Fruit fly (Drosophila melanogaster) whole organism, embryonic: ENCODE data around the gene CG18661.

ENCODE experiments used
- CG10267 ChIP-seq: fragments of 200-800 bp; sonication (Bioruptor generic); optimal IDR thresholded peaks from 2 replicates; lab custom pipeline; 2018; ENCODE audit warnings: missing biosample characterization, mild to moderate bottlenecking, missing genetic modification characterization, moderate library complexity
- CG10543 ChIP-seq: fragments of 200-800 bp; sonication (Bioruptor generic); optimal IDR thresholded peaks from 3 replicates; lab custom pipeline; 2017; ENCODE audit warnings: missing biosample characterization, mild to moderate bottlenecking, missing genetic modification characterization, moderate library complexity
- CG11093 ChIP-seq: fragments of 200-800 bp; sonication (Bioruptor generic); IDR thresholded peaks from 3 replicates; pipeline ENCODE4 v1.3.6; 2022; ENCODE audit warnings: missing biosample characterization, missing genetic modification characterization
- CG12659 ChIP-seq: fragments of 200-800 bp; sonication (Bioruptor generic); optimal IDR thresholded peaks from 3 replicates; lab custom pipeline; 2017; ENCODE audit warnings: mild to moderate bottlenecking, missing biosample characterization, missing genetic modification reagents, missing genetic modification characterization
- CG13123 ChIP-seq: fragments of 200-800 bp; sonication (Bioruptor generic); optimal IDR thresholded peaks from 2 replicates; lab custom pipeline; 2016; ENCODE audit warnings: missing biosample characterization, missing genetic modification characterization
- CG15514 ChIP-seq: fragments of 200-800 bp; sonication (Bioruptor generic); optimal IDR thresholded peaks from 3 replicates; lab custom pipeline; 2017; ENCODE audit warnings: missing biosample characterization, missing genetic modification characterization, mild to moderate bottlenecking, moderate library complexity, missing genetic modification reagents
- CG16779 ChIP-seq: fragments of 200-800 bp; sonication (Bioruptor generic); IDR thresholded peaks from 2 replicates; pipeline ENCODE4 v1.3.6; 2022; ENCODE audit warnings: missing biosample characterization, missing genetic modification characterization
- CG16813 ChIP-seq: fragments of 200-800 bp; sonication (Bioruptor generic); IDR thresholded peaks from 3 replicates; pipeline ENCODE4 v1.3.6; 2022; ENCODE audit warnings: missing biosample characterization, missing genetic modification characterization; ENCODE audit not compliant: partially characterized antibody
- CG2875 ChIP-seq: fragments of 200-800 bp; sonication (Bioruptor generic); optimal IDR thresholded peaks from 2 replicates; lab custom pipeline; 2017; ENCODE audit warnings: missing biosample characterization, mild to moderate bottlenecking, missing genetic modification characterization, missing genetic modification reagents
- CG30431 ChIP-seq: fragments of 200-800 bp; sonication (Bioruptor generic); optimal IDR thresholded peaks from 2 replicates; lab custom pipeline; 2017; ENCODE audit warnings: missing biosample characterization, missing genetic modification characterization
- CG3065 ChIP-seq: fragments of 200-800 bp; sonication (Bioruptor generic); optimal IDR thresholded peaks from 2 replicates; lab custom pipeline; 2016; ENCODE audit warnings: missing biosample characterization, missing genetic modification characterization
- CG32767 ChIP-seq: fragments of 200-800 bp; sonication (Bioruptor generic); IDR thresholded peaks from 2 replicates; pipeline ENCODE4 v1.3.6; 2022; ENCODE audit warnings: missing biosample characterization, missing genetic modification characterization
- CG33213 ChIP-seq: fragments of 200-800 bp; sonication (Bioruptor generic); optimal IDR thresholded peaks from 3 replicates; lab custom pipeline; 2016; ENCODE audit warnings: missing biosample characterization, missing genetic modification characterization
- CG33557 ChIP-seq: fragments of 200-800 bp; sonication (Bioruptor generic); optimal IDR thresholded peaks from 2 replicates; lab custom pipeline; 2019; ENCODE audit warnings: missing biosample characterization, mild to moderate bottlenecking, missing genetic modification characterization, moderate library complexity
- CG34224 ChIP-seq: fragments of 200-800 bp; sonication (Bioruptor generic); IDR thresholded peaks from 3 replicates; pipeline ENCODE4 v1.3.6; 2022; ENCODE audit warnings: missing biosample characterization, missing genetic modification characterization; ENCODE audit not compliant: partially characterized antibody
- CG3995 ChIP-seq: fragments of 200-800 bp; sonication (Bioruptor generic); optimal IDR thresholded peaks from 3 replicates; lab custom pipeline; 2016; ENCODE audit warnings: missing biosample characterization, missing genetic modification characterization
- CG4404 ChIP-seq: fragments of 200-800 bp; sonication (Bioruptor generic); IDR thresholded peaks from 2 replicates; pipeline ENCODE4 v1.3.6; 2022; ENCODE audit warnings: missing biosample characterization, missing genetic modification characterization
- CG4854 ChIP-seq: fragments of 200-800 bp; sonication (Bioruptor generic); optimal IDR thresholded peaks from 2 replicates; lab custom pipeline; 2016; ENCODE audit warnings: missing biosample characterization, missing genetic modification characterization, inconsistent platforms
- CG5953 ChIP-seq: fragments of 200-800 bp; sonication (Bioruptor generic); IDR thresholded peaks from 2 replicates; pipeline ENCODE4 v1.3.6; 2022; ENCODE audit warnings: missing biosample characterization, missing genetic modification characterization
- CG6175 ChIP-seq: fragments of 200-800 bp; sonication (Bioruptor generic); IDR thresholded peaks from 3 replicates; pipeline ENCODE4 v1.3.6; 2022; ENCODE audit warnings: missing biosample characterization, missing genetic modification characterization
- CG6813 ChIP-seq: fragments of 200-800 bp; sonication (Bioruptor generic); optimal IDR thresholded peaks from 2 replicates; lab custom pipeline; 2017; ENCODE audit warnings: missing biosample characterization, missing genetic modification characterization, mild to moderate bottlenecking, moderate library complexity, missing genetic modification reagents
- CG7987 ChIP-seq: fragments of 200-800 bp; sonication (Bioruptor generic); optimal IDR thresholded peaks from 2 replicates; lab custom pipeline; 2018; ENCODE audit warnings: missing biosample characterization, mild to moderate bottlenecking, missing genetic modification characterization, moderate library complexity
- CG9727 ChIP-seq: fragments of 200-800 bp; sonication (Bioruptor generic); optimal IDR thresholded peaks from 3 replicates; lab custom pipeline; 2017; ENCODE audit warnings: missing biosample characterization, mild to moderate bottlenecking, missing genetic modification characterization
- Hmx ChIP-seq: fragments of 200-800 bp; sonication (Bioruptor generic); optimal IDR thresholded peaks from 2 replicates; lab custom pipeline; 2016; ENCODE audit warnings: missing biosample characterization, missing genetic modification characterization
- Kr ChIP-seq: fragments of 200-800 bp; sonication (Bioruptor generic); optimal IDR thresholded peaks from 2 replicates; lab custom pipeline; 2017; ENCODE audit warnings: missing biosample characterization, mild to moderate bottlenecking, missing genetic modification characterization
- Lpt ChIP-seq: fragments of >200 bp; optimal IDR thresholded peaks from 2 replicates; lab custom pipeline; 2018; ENCODE audit warnings: missing biosample characterization, missing genetic modification characterization
- Myb ChIP-seq: fragments of 200-800 bp; sonication (Bioruptor generic); optimal IDR thresholded peaks from 2 replicates; lab custom pipeline; 2016; ENCODE audit warnings: missing biosample characterization, missing genetic modification characterization
- Nf-YA ChIP-seq: fragments of 200-800 bp; sonication (Bioruptor generic); IDR thresholded peaks from 2 replicates; pipeline ENCODE4 v1.3.6; 2022; ENCODE audit warnings: missing biosample characterization, missing genetic modification characterization
- Stat92E ChIP-seq, 3 experiments: fragments of >200 bp in 2 of 3; fragments of 200-800 bp in 1 of 3; sonication (Bioruptor generic) in 1 of 3; optimal IDR thresholded peaks; 2 replicates each; lab custom pipeline; 2017 to 2019; ENCODE audit warnings: missing biosample characterization in 3 of 3, missing genetic modification characterization in 3 of 3, mild to moderate bottlenecking in 1 of 3, moderate library complexity in 1 of 3
- Xrp1 ChIP-seq: fragments of 200-800 bp; sonication (Bioruptor generic); IDR thresholded peaks from 2 replicates; pipeline ENCODE4 v1.3.6; 2022; ENCODE audit warnings: missing biosample characterization, missing genetic modification characterization
- ab ChIP-seq: fragments of 200-800 bp; sonication (Bioruptor generic); optimal IDR thresholded peaks from 2 replicates; lab custom pipeline; 2016; ENCODE audit warnings: missing biosample characterization, missing genetic modification characterization
- ato ChIP-seq: fragments of 200-800 bp; sonication (Bioruptor generic); IDR thresholded peaks from 2 replicates; pipeline ENCODE4 v1.3.6; 2022; ENCODE audit warnings: missing biosample characterization, missing genetic modification characterization; ENCODE audit not compliant: partially characterized antibody
- br ChIP-seq: fragments of >200 bp; optimal IDR thresholded peaks from 2 replicates; lab custom pipeline; 2017
- cg ChIP-seq: fragments of 200-800 bp; sonication (Bioruptor generic); optimal IDR thresholded peaks from 3 replicates; lab custom pipeline; 2019; ENCODE audit warnings: missing biosample characterization, mild to moderate bottlenecking, missing genetic modification characterization, moderate library complexity
- chinmo ChIP-seq: fragments of 200-800 bp; sonication (Bioruptor generic); IDR thresholded peaks from 4 replicates; pipeline ENCODE4 v1.3.6; 2022; ENCODE audit warnings: missing biosample characterization, missing genetic modification characterization; ENCODE audit not compliant: partially characterized antibody
- crol ChIP-seq: fragments of 200-800 bp; sonication (Bioruptor generic); IDR thresholded peaks from 2 replicates; pipeline ENCODE4 v1.3.6; 2022; ENCODE audit warnings: missing biosample characterization, missing genetic modification characterization
- grn ChIP-seq: fragments of 200-800 bp; sonication (Bioruptor generic); optimal IDR thresholded peaks from 3 replicates; lab custom pipeline; 2017; ENCODE audit warnings: missing biosample characterization, missing genetic modification characterization
- gsb-n ChIP-seq: fragments of 200-800 bp; sonication (Bioruptor generic); optimal IDR thresholded peaks from 3 replicates; lab custom pipeline; 2018; ENCODE audit warnings: missing biosample characterization, mild to moderate bottlenecking, missing genetic modification characterization
- hb ChIP-seq: fragments of 200-800 bp; sonication (Bioruptor generic); IDR thresholded peaks from 3 replicates; pipeline ENCODE4 v1.3.6; 2022; ENCODE audit warnings: missing biosample characterization, missing genetic modification characterization; ENCODE audit not compliant: partially characterized antibody
- jing ChIP-seq: fragments of 200-800 bp; sonication (Bioruptor generic); optimal IDR thresholded peaks from 2 replicates; lab custom pipeline; 2018; ENCODE audit warnings: missing biosample characterization, mild to moderate bottlenecking, missing genetic modification characterization
- jumu ChIP-seq: fragments of 200-800 bp; sonication (Bioruptor generic); optimal IDR thresholded peaks from 3 replicates; lab custom pipeline; 2016; ENCODE audit warnings: missing biosample characterization, missing genetic modification characterization
- mld ChIP-seq: fragments of 200-800 bp; sonication (Bioruptor generic); IDR thresholded peaks from 3 replicates; pipeline ENCODE4 v1.3.6; 2022; ENCODE audit warnings: missing biosample characterization, missing genetic modification characterization; ENCODE audit not compliant: partially characterized antibody
- nau ChIP-seq: fragments of 200-800 bp; sonication (Bioruptor generic); optimal IDR thresholded peaks from 3 replicates; lab custom pipeline; 2017; ENCODE audit warnings: missing biosample characterization, mild to moderate bottlenecking, missing genetic modification characterization, missing genetic modification reagents
- onecut ChIP-seq: fragments of 200-800 bp; sonication (Bioruptor generic); IDR thresholded peaks from 2 replicates; pipeline ENCODE4 v1.3.6; 2022; ENCODE audit warnings: missing biosample characterization, missing genetic modification characterization
- scrt ChIP-seq: fragments of 200-800 bp; sonication (Bioruptor generic); optimal IDR thresholded peaks from 2 replicates; lab custom pipeline; 2018; ENCODE audit warnings: missing biosample characterization, mild to moderate bottlenecking, missing genetic modification characterization, moderate library complexity
- sr ChIP-seq: fragments of 200-800 bp; sonication (Bioruptor generic); IDR thresholded peaks from 3 replicates; pipeline ENCODE4 v1.3.6; 2022; ENCODE audit warnings: missing biosample characterization, missing genetic modification characterization
- tll ChIP-seq, 2 experiments: fragments of 200-800 bp in 1 of 2; fragments of >200 bp in 1 of 2; sonication (Bioruptor generic) in 1 of 2; optimal IDR thresholded peaks; 2 replicates each; lab custom pipeline; 2017 to 2019; ENCODE audit warnings: missing biosample characterization in 2 of 2, missing genetic modification characterization in 2 of 2, mild to moderate bottlenecking in 1 of 2, moderate library complexity in 1 of 2
- vvl ChIP-seq: fragments of 200-800 bp; sonication (Bioruptor generic); IDR thresholded peaks from 2 replicates; pipeline ENCODE4 v1.3.6; 2022; ENCODE audit warnings: missing biosample characterization, missing genetic modification characterization
- zfh2 ChIP-seq: fragments of 200-800 bp; sonication (Bioruptor generic); optimal IDR thresholded peaks from 2 replicates; lab custom pipeline; 2016; ENCODE audit warnings: missing biosample characterization, missing genetic modification characterization

Gene CG18661

dm6 chr2L:8951184-8951934 lies 46.0 kb upstream of the CG18661 start, which contains the start of gene C1GalTA (continued):
- TF ChIP-seq CG16813 (no peak), CG33557 (GFP tag; lab: Kevin White, UChicago) (peak; percentile 99), CG9727 (peak; percentile 99), br (lab: Kevin White, UChicago) (no peak), ab (peak; percentile 22), jing (peak; percentile 67), Kr (GFP tag; lab: Kevin White, UChicago) (peak; percentile 40), mld (GFP tag; lab: Robert Waterston, UW) (no peak), Xrp1 (GFP tag; lab: Robert Waterston, UW) (peak; percentile 99), CG6813 (GFP tag; lab: Kevin White, UChicago) (peak; percentile 96), CG32767 (peak; percentile 96), CG3995 (GFP tag; lab: Kevin White, UChicago) (peak; percentile 43), CG11093 (peak; percentile 90), CG7987 (GFP tag; lab: Kevin White, UChicago) (peak; percentile 83), CG4404 (GFP tag; lab: Robert Waterston, UW) (peak; percentile 92), CG12659 (GFP tag; lab: Kevin White, UChicago) (peak; percentile 99), CG33213 (GFP tag; lab: Kevin White, UChicago) (peak; percentile 50), chinmo (no peak), CG3065 (GFP tag; lab: Kevin White, UChicago) (peak; percentile 87), jumu (GFP tag; lab: Kevin White, UChicago) (peak; percentile 9), CG13123 (GFP tag; lab: Kevin White, UChicago) (peak; percentile 93), hb (GFP tag; lab: Robert Waterston, UW) (no peak), ato (no peak), zfh2 (GFP tag; lab: Kevin White, UChicago) (peak; percentile 73), Hmx (no peak), CG15514 (GFP tag; lab: Kevin White, UChicago) (peak; percentile 91), CG5953 (peak; percentile 84; the same call in 1 of the 2 replicates), tll (GFP tag; optimal IDR thresholded peaks at IDR 0.05; lab: Kevin White, UChicago) (peak in 1 of 2 experiments; percentile 51), grn (GFP tag; lab: Kevin White, UChicago) (peak; percentile 64), crol (GFP tag; lab: Robert Waterston, UW) (peak; percentile 68), nau (peak; percentile 93), CG2875 (GFP tag; lab: Kevin White, UChicago) (peak; percentile 96), Myb (GFP tag; lab: Kevin White, UChicago) (peak; percentile 38), Nf-YA (GFP tag; lab: Robert Waterston, UW) (peak; percentile 89), CG30431 (peak; percentile 86), onecut (GFP tag; lab: Robert Waterston, UW) (peak; percentile 89), CG4854 (GFP tag; lab: Kevin White, UChicago) (peak; percentile 49), gsb-n (peak; percentile 99), Stat92E (GFP tag; optimal IDR thresholded peaks at IDR 0.05; lab: Kevin White, UChicago) (peak in 1 of 3 experiments; percentile 99), Lpt (GFP tag; lab: Kevin White, UChicago) (no peak), CG34224 (GFP tag; lab: Robert Waterston, UW) (no peak), CG10267 (tag; lab: Kevin White, UChicago) (peak; percentile 98), cg (GFP tag; lab: Kevin White, UChicago) (no peak), CG10543 (GFP tag; lab: Kevin White, UChicago) (peak; percentile 95), scrt (GFP tag; lab: Kevin White, UChicago) (peak; percentile 94), CG6175 (peak; percentile 80), vvl (GFP tag; lab: Robert Waterston, UW) (peak; percentile 98), sr (GFP tag; lab: Robert Waterston, UW) (no peak), CG16779 (GFP tag; lab: Robert Waterston, UW) (no peak)
